Worm (Caenorhabditis elegans) whole organism, young adult: ENCODE measurements around the gene B0250.5.

Source experiments
- B0035.1 ChIP-seq: sonication (generic microtip); optimal IDR thresholded peaks from 2 replicates; lab custom pipeline; 2016; ENCODE audit warnings: missing genetic modification characterization, mild to moderate bottlenecking, missing compliant biosample characterization, missing genotype, missing genetic modification reagents
- B0336.3 ChIP-seq: fragments of 200-800 bp; sonication (Bioruptor generic); IDR thresholded peaks from 2 replicates; pipeline ENCODE4 v1.3.6; 2022; ENCODE audit warnings: missing genetic modification characterization, missing compliant biosample characterization
- C17E4.6 ChIP-seq: fragments of 200-800 bp; sonication (Bioruptor generic); IDR thresholded peaks from 2 replicates; pipeline ENCODE4 v1.3.6; 2022; ENCODE audit warnings: missing genetic modification reagents, missing genetic modification characterization, missing compliant biosample characterization
- F10E7.11 ChIP-seq: sonication (generic microtip); optimal IDR thresholded peaks from 2 replicates; lab custom pipeline; 2017; ENCODE audit warnings: mild to moderate bottlenecking, missing genetic modification characterization, moderate library complexity, missing compliant biosample characterization
- F22D6.2 ChIP-seq: sonication (generic microtip); optimal IDR thresholded peaks from 2 replicates; lab custom pipeline; 2016; ENCODE audit warnings: mild to moderate bottlenecking, missing genetic modification characterization, missing compliant biosample characterization
- F37B4.10 ChIP-seq: fragments of 200-800 bp; sonication (Bioruptor generic); IDR thresholded peaks from 2 replicates; pipeline ENCODE4 v1.3.6; 2022; ENCODE audit warnings: missing genetic modification characterization, missing compliant biosample characterization
- F57A8.1 ChIP-seq: fragments of 200-800 bp; sonication (Bioruptor generic); optimal IDR thresholded peaks from 2 replicates; lab custom pipeline; 2018; ENCODE audit warnings: mild to moderate bottlenecking, missing genetic modification characterization, moderate library complexity, missing compliant biosample characterization
- K12H6.12 ChIP-seq: fragments of 200-800 bp; sonication (Bioruptor generic); optimal IDR thresholded peaks from 2 replicates; lab custom pipeline; 2018; ENCODE audit warnings: mild to moderate bottlenecking, missing genetic modification characterization, missing compliant biosample characterization
- Y53F4B.3 ChIP-seq: fragments of 200-800 bp; sonication (Bioruptor generic); IDR thresholded peaks from 2 replicates; pipeline ENCODE4 v1.3.6; 2022; ENCODE audit warnings: missing genetic modification reagents, missing genetic modification characterization, missing compliant biosample characterization
- Y67H2A.10 ChIP-seq: fragments of 200-800 bp; sonication (Bioruptor generic); conservative IDR thresholded peaks from 2 replicates; pipeline ENCODE4 v1.3.6; 2022; ENCODE audit warnings: missing genetic modification reagents, missing genetic modification characterization, missing compliant biosample characterization
- Y79H2A.3 ChIP-seq: fragments of 200-800 bp; sonication (Bioruptor generic); conservative IDR thresholded peaks from 2 replicates; pipeline ENCODE4 v1.3.6; 2022; ENCODE audit warnings: missing genetic modification reagents, missing genetic modification characterization, missing compliant biosample characterization
- ZK185.1 ChIP-seq: sonication (generic microtip); optimal IDR thresholded peaks from 2 replicates; lab custom pipeline; 2016; ENCODE audit warnings: mild to moderate bottlenecking, missing genetic modification characterization, missing compliant biosample characterization; ENCODE audit not compliant: poor library complexity, severe bottlenecking
- akir-1 ChIP-seq: fragments of 200-800 bp; sonication (Bioruptor generic); optimal IDR thresholded peaks from 2 replicates; lab custom pipeline; 2018; ENCODE audit warnings: mild to moderate bottlenecking, missing genetic modification characterization, moderate library complexity, missing compliant biosample characterization
- aptf-3 ChIP-seq: fragments of 200-800 bp; sonication (Bioruptor generic); IDR thresholded peaks from 2 replicates; pipeline ENCODE4 v1.3.6; 2022; ENCODE audit warnings: missing genetic modification characterization, missing compliant biosample characterization
- cebp-2 ChIP-seq: fragments of 200-800 bp; sonication (Bioruptor generic); IDR thresholded peaks from 2 replicates; pipeline ENCODE4 v1.3.6; 2022; ENCODE audit warnings: missing genetic modification characterization, missing compliant biosample characterization
- ceh-40 ChIP-seq: fragments of 200-800 bp; sonication (Bioruptor generic); IDR thresholded peaks from 2 replicates; pipeline ENCODE4 v1.3.6; 2022; ENCODE audit warnings: missing genetic modification characterization, missing compliant biosample characterization
- chd-7 ChIP-seq: sonication (generic microtip); optimal IDR thresholded peaks from 2 replicates; lab custom pipeline; 2016; ENCODE audit warnings: mild to moderate bottlenecking, missing genetic modification characterization, moderate library complexity, missing compliant biosample characterization
- dox-1 ChIP-seq: fragments of 200-800 bp; sonication (Bioruptor generic); IDR thresholded peaks from 2 replicates; pipeline ENCODE4 v1.3.6; 2022; ENCODE audit warnings: missing genetic modification reagents, missing genetic modification characterization, missing compliant biosample characterization
- dpff-1 ChIP-seq: sonication (generic microtip); optimal IDR thresholded peaks from 2 replicates; lab custom pipeline; 2017; ENCODE audit warnings: mild to moderate bottlenecking, missing genetic modification characterization, missing compliant biosample characterization
- efl-1 ChIP-seq: fragments of 150-350 bp; optimal IDR thresholded peaks from 2 replicates; lab custom pipeline; 2014; ENCODE audit warnings: missing biosample characterization, missing genetic modification reagents, missing genetic modification characterization
- egl-44 ChIP-seq: fragments of 200-800 bp; sonication (Bioruptor generic); IDR thresholded peaks from 2 replicates; pipeline ENCODE4 v1.3.6; 2022; ENCODE audit warnings: missing genetic modification reagents, missing genetic modification characterization, missing compliant biosample characterization
- ekl-4 ChIP-seq: fragments of 200-800 bp; sonication (Bioruptor generic); IDR thresholded peaks from 2 replicates; pipeline ENCODE4 v1.3.6; 2022; ENCODE audit warnings: missing genetic modification reagents, missing genetic modification characterization, missing compliant biosample characterization
- hlh-12 ChIP-seq: sonication (generic microtip); optimal IDR thresholded peaks from 2 replicates; lab custom pipeline; 2016; ENCODE audit warnings: missing genetic modification characterization, missing compliant biosample characterization
- hmg-1.2 ChIP-seq: fragments of 200-800 bp; sonication (Bioruptor generic); IDR thresholded peaks from 2 replicates; pipeline ENCODE4 v1.3.6; 2022; ENCODE audit warnings: missing genetic modification reagents, missing genetic modification characterization, missing compliant biosample characterization
- hmg-20 ChIP-seq: fragments of 200-800 bp; sonication (Bioruptor generic); IDR thresholded peaks from 2 replicates; pipeline ENCODE4 v1.3.6; 2022; ENCODE audit warnings: missing genetic modification reagents, missing genetic modification characterization, missing compliant biosample characterization
- hsf-1 ChIP-seq: fragments of 200-800 bp; sonication (Bioruptor generic); IDR thresholded peaks from 2 replicates; pipeline ENCODE4 v1.3.6; 2022; ENCODE audit warnings: missing genetic modification reagents, missing genetic modification characterization, missing compliant biosample characterization
- lin-26 ChIP-seq: fragments of 200-800 bp; sonication (Bioruptor generic); IDR thresholded peaks from 2 replicates; pipeline ENCODE4 v1.3.6; 2022; ENCODE audit warnings: missing genetic modification reagents, missing genetic modification characterization, missing compliant biosample characterization
- lin-35 ChIP-seq, 3 experiments: fragments of 150-350 bp in 2 of 3; sonication (generic microtip) in 1 of 3; optimal IDR thresholded peaks; 2 replicates each; lab custom pipeline; 2014 to 2018; ENCODE audit warnings: missing biosample characterization in 3 of 3, missing genetic modification characterization in 3 of 3, missing genetic modification reagents in 3 of 3
- lin-40 ChIP-seq: sonication (generic microtip); optimal IDR thresholded peaks from 2 replicates; lab custom pipeline; 2016; ENCODE audit warnings: missing genetic modification characterization, mild to moderate bottlenecking, missing compliant biosample characterization, missing genotype, missing genetic modification reagents
- lsl-1 ChIP-seq: fragments of 200-800 bp; sonication (Bioruptor generic); optimal IDR thresholded peaks from 2 replicates; lab custom pipeline; 2018; ENCODE audit warnings: mild to moderate bottlenecking, missing genetic modification characterization, moderate library complexity, missing compliant biosample characterization
- madf-10 ChIP-seq: sonication (generic microtip); optimal IDR thresholded peaks from 2 replicates; lab custom pipeline; 2016; ENCODE audit warnings: mild to moderate bottlenecking, missing genetic modification characterization, missing compliant biosample characterization
- madf-3 ChIP-seq: fragments of 200-800 bp; sonication (Bioruptor generic); IDR thresholded peaks from 2 replicates; pipeline ENCODE4 v1.3.6; 2022; ENCODE audit warnings: missing genetic modification reagents, missing genetic modification characterization, missing compliant biosample characterization
- mcd-1 ChIP-seq: fragments of 200-800 bp; sonication (Bioruptor generic); IDR thresholded peaks from 2 replicates; pipeline ENCODE4 v1.3.6; 2022; ENCODE audit warnings: missing genetic modification reagents, missing genetic modification characterization, missing compliant biosample characterization
- mel-28 ChIP-seq: sonication (generic microtip); optimal IDR thresholded peaks from 2 replicates; lab custom pipeline; 2016; ENCODE audit warnings: borderline replicate concordance, mild to moderate bottlenecking, missing genetic modification characterization, missing compliant biosample characterization
- nfya-2 ChIP-seq: fragments of 200-800 bp; sonication (Bioruptor generic); IDR thresholded peaks from 2 replicates; pipeline ENCODE4 v1.3.6; 2022; ENCODE audit warnings: missing genetic modification reagents, missing genetic modification characterization, missing compliant biosample characterization
- nhr-179 ChIP-seq: sonication (generic microtip); optimal IDR thresholded peaks from 2 replicates; lab custom pipeline; 2016; ENCODE audit warnings: mild to moderate bottlenecking, missing genetic modification characterization, missing compliant biosample characterization
- nhr-27 ChIP-seq: fragments of 200-800 bp; sonication (Bioruptor generic); optimal IDR thresholded peaks from 2 replicates; lab custom pipeline; 2018; ENCODE audit warnings: mild to moderate bottlenecking, missing genetic modification characterization, moderate library complexity, missing compliant biosample characterization
- pha-4 ChIP-seq: fragments of 150-350 bp; sonication (generic microtip); optimal IDR thresholded peaks from 2 replicates; lab custom pipeline; 2014; ENCODE audit warnings: missing biosample characterization, missing genetic modification reagents, missing genetic modification characterization
- rec-8 ChIP-seq, 2 experiments: sonication (generic microtip); optimal IDR thresholded peaks; 2 replicates each; lab custom pipeline; 2016; ENCODE audit warnings: mild to moderate bottlenecking in 2 of 2, missing genetic modification characterization in 2 of 2, missing genetic modification reagents in 2 of 2, missing genotype in 2 of 2, missing biosample characterization in 1 of 2, missing compliant biosample characterization in 1 of 2, moderate library complexity in 1 of 2
- repo-1 ChIP-seq: sonication (generic microtip); optimal IDR thresholded peaks from 2 replicates; lab custom pipeline; 2017; ENCODE audit warnings: mild to moderate bottlenecking, missing genetic modification characterization, missing compliant biosample characterization
- sdz-38 ChIP-seq: sonication (generic microtip); optimal IDR thresholded peaks from 2 replicates; lab custom pipeline; 2016; ENCODE audit warnings: missing genotype, missing genetic modification characterization, missing compliant biosample characterization
- somi-1 ChIP-seq: fragments of 200-800 bp; sonication (Bioruptor generic); optimal IDR thresholded peaks from 2 replicates; lab custom pipeline; 2018; ENCODE audit warnings: mild to moderate bottlenecking, missing genetic modification characterization, missing compliant biosample characterization
- sptf-2 ChIP-seq: fragments of 200-800 bp; sonication (Bioruptor generic); optimal IDR thresholded peaks from 2 replicates; lab custom pipeline; 2018; ENCODE audit warnings: mild to moderate bottlenecking, missing genetic modification characterization, missing compliant biosample characterization
- tlf-1 ChIP-seq: fragments of 200-800 bp; sonication (Bioruptor generic); optimal IDR thresholded peaks from 2 replicates; lab custom pipeline; 2018; ENCODE audit warnings: mild to moderate bottlenecking, missing genetic modification characterization, missing compliant biosample characterization
- unc-130 ChIP-seq: sonication (generic microtip); optimal IDR thresholded peaks from 2 replicates; lab custom pipeline; 2016; ENCODE audit warnings: missing genetic modification reagents, missing genetic modification characterization, missing compliant biosample characterization
- xnd-1 ChIP-seq: sonication (generic microtip); optimal IDR thresholded peaks from 2 replicates; lab custom pipeline; 2016; ENCODE audit warnings: missing genotype, missing genetic modification reagents, missing genetic modification characterization, missing compliant biosample characterization
- zfh-2 ChIP-seq: fragments of 200-800 bp; sonication (Bioruptor generic); conservative IDR thresholded peaks from 2 replicates; pipeline ENCODE4 v1.3.6; 2022; ENCODE audit warnings: missing genetic modification reagents, missing genetic modification characterization, missing compliant biosample characterization
- ztf-3 ChIP-seq: fragments of 200-800 bp; sonication (Bioruptor generic); optimal IDR thresholded peaks from 2 replicates; lab custom pipeline; 2018; ENCODE audit warnings: mild to moderate bottlenecking, missing genetic modification characterization, missing compliant biosample characterization
- ztf-6 ChIP-seq: fragments of 200-800 bp; sonication (Bioruptor generic); IDR thresholded peaks from 2 replicates; pipeline ENCODE4 v1.3.6; 2022; ENCODE audit warnings: missing genetic modification reagents, missing genetic modification characterization, missing compliant biosample characterization

Gene B0250.5

DNA sequence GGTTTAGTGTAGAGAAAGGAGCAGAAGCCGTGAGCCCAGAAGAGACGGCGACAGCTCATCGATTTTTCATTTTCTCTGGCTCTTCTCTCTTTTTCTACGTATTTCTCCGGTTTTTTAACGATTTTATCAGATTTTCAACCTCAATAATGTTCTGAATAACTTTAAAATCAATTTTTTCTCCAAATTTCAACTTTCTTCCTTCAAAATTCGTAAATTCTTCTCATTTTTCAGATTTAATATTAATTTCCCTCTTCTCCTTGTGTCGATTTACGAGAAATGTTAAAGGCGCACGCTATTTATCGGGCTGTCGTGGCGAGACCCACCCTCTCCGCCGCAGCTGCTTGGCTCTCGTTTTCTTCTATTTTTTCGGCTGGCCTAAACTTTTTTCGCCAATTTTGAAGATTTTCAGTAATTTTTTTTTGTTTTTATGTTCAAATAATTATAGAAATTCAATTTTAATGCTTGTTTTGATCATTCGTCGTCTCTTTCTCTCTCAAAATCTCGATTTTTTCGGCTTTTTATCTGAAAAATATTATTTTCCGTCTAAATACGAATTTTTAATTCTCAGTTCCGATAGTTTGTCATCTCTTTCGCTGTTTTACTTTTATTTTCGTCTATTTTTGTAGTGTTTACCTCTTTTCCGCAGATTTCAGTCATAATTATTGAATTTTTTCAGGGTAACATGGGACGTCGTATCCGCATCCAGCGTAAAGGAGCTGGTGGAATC lies 14.5 kb upstream of the B0250.5 start, which contains the start of the genes calf-1 and rpl-2:
TSS of gene calf-1 (minus strand) at position 77 of the 727 bp plus-strand sequence.
TSS of gene rpl-2 (plus strand) at position 677 of the 727 bp plus-strand sequence.
- TF ChIP-seq xnd-1 (no peak), lin-26 (no peak), K12H6.12 (tag; lab: Kevin White, UChicago) (no peak), somi-1 (no peak), akir-1 (GFP tag; lab: Kevin White, UChicago) (no peak), nfya-2 (no peak), sptf-2 (no peak), Y67H2A.10 (GFP tag; lab: Robert Waterston, UW) (no peak), aptf-3 (GFP tag; lab: Robert Waterston, UW) (no peak), mcd-1 (GFP tag; lab: Robert Waterston, UW) (peak; percentile 20; the same call in 1 of the 2 replicates), egl-44 (GFP tag; lab: Robert Waterston, UW) (no peak), madf-10 (peak; percentile 7), nhr-179 (tag; lab: Kevin White, UChicago) (no peak), ekl-4 (peak; percentile 34; the same call in 1 of the 2 replicates), dox-1 (GFP tag; lab: Robert Waterston, UW) (no peak), tlf-1 (GFP tag; lab: Kevin White, UChicago) (no peak), madf-3 (GFP tag; lab: Robert Waterston, UW) (no peak), B0336.3 (GFP tag; lab: Robert Waterston, UW) (no peak), F22D6.2 (tag; lab: Kevin White, UChicago) (no peak), F57A8.1 (no peak), mel-28 (no peak), lsl-1 (peak; percentile 37), hsf-1 (no peak), sdz-38 (no peak), repo-1 (tag; lab: Kevin White, UChicago) (no peak), efl-1 (GFP tag; lab: Kevin White, UChicago) (peak; percentile 21), pha-4 (tag; lab: Kevin White, UChicago) (no peak), hmg-1.2 (GFP tag; lab: Robert Waterston, UW) (no peak), zfh-2 (GFP tag; lab: Robert Waterston, UW) (no peak), lin-40 (tag; lab: Kevin White, UChicago) (peak; percentile 24), C17E4.6 (GFP tag; lab: Robert Waterston, UW) (no peak), cebp-2 (GFP tag; lab: Robert Waterston, UW) (no peak), nhr-27 (no peak), ceh-40 (no peak), F37B4.10 (GFP tag; lab: Robert Waterston, UW) (no peak), Y79H2A.3 (GFP tag; lab: Robert Waterston, UW) (no peak), ztf-6 (GFP tag; lab: Robert Waterston, UW) (no peak), hlh-12 (tag; lab: Kevin White, UChicago) (no peak), ztf-3 (GFP tag; lab: Kevin White, UChicago) (no peak), hmg-20 (GFP tag; lab: Robert Waterston, UW) (no peak), B0035.1 (tag; lab: Kevin White, UChicago) (no peak), dpff-1 (tag; lab: Kevin White, UChicago) (no peak), unc-130 (no peak), ZK185.1 (tag; lab: Kevin White, UChicago) (no peak), rec-8 (tag; optimal IDR thresholded peaks at IDR 0.05; lab: Kevin White, UChicago) (no peak), lin-35 (GFP tag; optimal IDR thresholded peaks at IDR 0.05; lab: Kevin White, UChicago) (no peak), F10E7.11 (no peak), Y53F4B.3 (GFP tag; lab: Robert Waterston, UW) (no peak), chd-7 (no peak)
